Fruit fly (Drosophila melanogaster): ENCODE results near the gene NimA.

dm6 chr2L:13928461-13928860 is 28.9 kb upstream of the NimA start:
- no peak for TF ChIP-seq CG3847 (GFP tag; IDR thresholded peaks at IDR 0.05)
- TF ChIP-seq CG32767 (GFP tag; IDR thresholded peaks at IDR 0.05) = no peak
- no peak for TF ChIP-seq p53 (GFP tag; optimal IDR thresholded peaks at IDR 0.05)
- no peak for TF ChIP-seq schlank (tag; optimal IDR thresholded peaks at IDR 0.05)
- no peak for TF ChIP-seq gem (tag; optimal IDR thresholded peaks at IDR 0.05)
- TF ChIP-seq bowl (GFP tag; IDR thresholded peaks at IDR 0.05) = no peak
- TF ChIP-seq fd102C (GFP tag; optimal IDR thresholded peaks at IDR 0.05) = no peak
- no peak for TF ChIP-seq Abd-B (GFP tag; optimal IDR thresholded peaks at IDR 0.05)
- no peak for TF ChIP-seq fu2 (GFP tag; optimal IDR thresholded peaks at IDR 0.05)
- no peak for TF ChIP-seq tap (tag; optimal IDR thresholded peaks at IDR 0.05)
- no peak for TF ChIP-seq so (GFP tag; IDR thresholded peaks at IDR 0.05)
